Worm (Caenorhabditis elegans): ENCODE data around the gene gldi-5.

The gldi-5 gene

ce11 chrIII:3730475-3730874, 4.2 kb upstream of the gldi-5 start, which contains the start of gene F34D10.8:
F34D10.8 (plus strand) TSS chrIII:3730775.
- TF ChIP-seq unc-62 (GFP tag; optimal IDR thresholded peaks at IDR 0.05): no peak

- TF ChIP-seq unc-62 (GFP tag; optimal IDR thresholded peaks at IDR 0.05): no peak
Observed at ce11 chrIII:3729520-3729919, 3.2 kb upstream of the gldi-5 start, which contains the start of gene F34D10.9. F34D10.9 (minus strand) TSS chrIII:3729620.

DNA sequence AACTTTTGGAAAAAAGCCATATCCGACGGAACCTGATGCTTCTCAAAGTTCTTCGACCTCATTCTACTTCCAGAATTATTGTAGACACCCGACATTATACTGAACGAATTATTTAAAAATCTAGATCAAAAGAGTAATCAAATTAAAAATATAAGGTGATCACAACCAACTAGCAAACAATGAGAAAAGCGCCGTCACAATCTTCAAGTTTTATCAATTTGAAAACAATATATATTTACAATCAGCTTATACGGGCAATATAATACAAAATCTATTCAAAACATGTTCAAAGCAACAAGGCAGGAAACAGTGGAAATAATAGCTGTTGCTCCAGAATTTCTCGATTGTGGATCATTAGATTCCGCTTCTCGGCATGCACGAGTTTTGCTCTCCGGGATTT, 1.4 kb downstream of the gldi-5 start, which contains the start of gene C14B1.12:
C14B1.12 (minus strand) TSS at position 101 of the 400 bp plus-strand sequence.
- TF ChIP-seq unc-62 (GFP tag; optimal IDR thresholded peaks at IDR 0.05): no peak

- no peak for TF ChIP-seq unc-62 (GFP tag; optimal IDR thresholded peaks at IDR 0.05)
Observed at ce11 chrIII:3723726-3724125, 2.6 kb downstream of the gldi-5 start.

DNA sequence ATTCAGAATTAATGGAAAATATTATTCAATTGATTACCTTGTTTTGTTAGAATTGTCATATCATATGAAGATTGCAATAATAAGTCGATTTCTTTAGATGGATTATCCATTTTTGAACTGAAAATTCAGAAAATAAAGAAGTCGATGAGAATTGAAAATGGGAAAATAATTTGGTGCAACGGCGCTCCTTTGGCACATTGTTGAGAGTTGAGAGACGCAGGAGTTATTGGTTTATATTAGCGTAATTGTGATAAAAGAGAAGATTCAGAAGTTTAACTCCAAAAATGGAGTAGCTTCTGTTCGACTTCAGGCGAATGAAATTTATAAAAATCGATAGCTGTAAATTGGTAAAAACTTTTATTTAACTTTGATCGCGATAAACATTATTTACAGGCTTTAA, 6.7 kb downstream of the gldi-5 start, which contains the start of gene C14B1.8:
C14B1.8 (minus strand) TSS at position 117 of the 400 bp plus-strand sequence.
- no peak for TF ChIP-seq unc-62 (GFP tag; optimal IDR thresholded peaks at IDR 0.05)

ce11 chrIII:3716073-3716659, 10.1 kb downstream of the gldi-5 start:
- TF ChIP-seq unc-62 (GFP tag; optimal IDR thresholded peaks at IDR 0.05): no peak

DNA sequence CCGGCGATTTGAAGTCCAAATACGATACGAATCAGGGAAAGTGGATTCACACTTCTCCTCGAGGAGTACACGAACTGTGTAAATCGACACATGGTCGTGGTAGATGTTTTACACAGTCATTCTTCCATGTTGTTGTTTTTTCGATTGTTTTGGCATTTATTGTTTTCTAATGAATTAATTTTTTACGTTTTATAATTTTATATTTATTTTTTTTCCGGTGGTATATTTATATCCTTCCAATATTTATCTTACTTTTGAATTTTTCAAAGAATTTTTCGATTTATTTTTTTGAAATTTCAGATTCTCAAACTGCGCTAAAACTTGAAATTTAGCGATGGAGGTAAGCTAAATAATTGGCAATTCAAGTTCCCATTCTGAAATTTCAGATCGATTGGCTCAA, 13.1 kb downstream of the gldi-5 start, which contains the start of gene nrde-1:
nrde-1 (plus strand) TSS at position 301 of the 400 bp plus-strand sequence.
- TF ChIP-seq unc-62 (GFP tag; optimal IDR thresholded peaks at IDR 0.05): no peak

- no peak for TF ChIP-seq unc-62 (GFP tag; optimal IDR thresholded peaks at IDR 0.05)
Observed at ce11 chrIII:3709030-3709429, 17.3 kb downstream of the gldi-5 start, which contains the start of gene alkb-8. alkb-8 (plus strand) TSS chrIII:3709330.

DNA sequence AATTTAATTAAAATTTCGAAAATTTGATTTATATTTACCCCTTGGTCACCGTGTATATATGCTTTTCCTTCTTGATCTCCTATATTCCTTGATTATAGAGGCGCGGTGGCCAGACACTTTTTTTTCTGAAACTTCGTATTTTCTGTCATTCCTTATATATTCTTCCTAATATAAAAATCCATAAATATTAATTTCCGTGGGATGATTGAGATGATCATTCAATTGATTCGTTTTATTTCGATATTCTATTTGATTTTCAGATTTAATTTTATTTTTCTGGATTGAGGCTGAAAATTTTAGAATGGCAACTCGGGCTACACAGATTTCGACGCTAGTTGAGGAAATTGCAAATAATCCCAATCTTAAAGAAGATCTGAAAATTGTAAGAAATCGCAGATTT, 19.7 kb downstream of the gldi-5 start, which contains the start of gene dph-1:
dph-1 (plus strand) TSS at position 301 of the 400 bp plus-strand sequence.
- TF ChIP-seq unc-62 (GFP tag; optimal IDR thresholded peaks at IDR 0.05): no peak

ce11 chrIII:3704967-3705366, 21.3 kb downstream of the gldi-5 start, which contains the start of gene wdr-5.1:
wdr-5.1 (plus strand) TSS chrIII:3705285.
- no peak for TF ChIP-seq unc-62 (GFP tag; optimal IDR thresholded peaks at IDR 0.05)

DNA sequence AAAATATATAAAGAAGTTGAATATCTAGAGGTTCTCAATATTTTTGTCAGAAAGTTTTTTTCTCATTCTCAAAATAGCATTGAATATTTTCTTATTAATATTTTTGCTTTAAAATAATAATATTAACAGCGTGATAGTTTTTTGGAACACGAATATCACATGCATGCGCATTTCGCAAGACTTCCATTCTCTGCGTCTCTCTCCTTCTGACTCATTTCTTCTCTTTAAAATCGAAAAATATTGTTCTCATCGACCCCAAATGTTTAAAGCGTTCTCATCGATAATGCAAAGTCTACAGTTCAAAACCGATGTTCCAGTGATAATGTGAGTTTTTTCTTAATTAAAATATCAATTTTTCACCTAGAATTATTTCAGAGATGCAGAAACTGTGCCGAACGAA, 22.9 kb downstream of the gldi-5 start, which contains the start of gene C14B1.3:
C14B1.3 (plus strand) TSS at position 168 of the 400 bp plus-strand sequence.
- no peak for TF ChIP-seq unc-62 (GFP tag; optimal IDR thresholded peaks at IDR 0.05)

DNA sequence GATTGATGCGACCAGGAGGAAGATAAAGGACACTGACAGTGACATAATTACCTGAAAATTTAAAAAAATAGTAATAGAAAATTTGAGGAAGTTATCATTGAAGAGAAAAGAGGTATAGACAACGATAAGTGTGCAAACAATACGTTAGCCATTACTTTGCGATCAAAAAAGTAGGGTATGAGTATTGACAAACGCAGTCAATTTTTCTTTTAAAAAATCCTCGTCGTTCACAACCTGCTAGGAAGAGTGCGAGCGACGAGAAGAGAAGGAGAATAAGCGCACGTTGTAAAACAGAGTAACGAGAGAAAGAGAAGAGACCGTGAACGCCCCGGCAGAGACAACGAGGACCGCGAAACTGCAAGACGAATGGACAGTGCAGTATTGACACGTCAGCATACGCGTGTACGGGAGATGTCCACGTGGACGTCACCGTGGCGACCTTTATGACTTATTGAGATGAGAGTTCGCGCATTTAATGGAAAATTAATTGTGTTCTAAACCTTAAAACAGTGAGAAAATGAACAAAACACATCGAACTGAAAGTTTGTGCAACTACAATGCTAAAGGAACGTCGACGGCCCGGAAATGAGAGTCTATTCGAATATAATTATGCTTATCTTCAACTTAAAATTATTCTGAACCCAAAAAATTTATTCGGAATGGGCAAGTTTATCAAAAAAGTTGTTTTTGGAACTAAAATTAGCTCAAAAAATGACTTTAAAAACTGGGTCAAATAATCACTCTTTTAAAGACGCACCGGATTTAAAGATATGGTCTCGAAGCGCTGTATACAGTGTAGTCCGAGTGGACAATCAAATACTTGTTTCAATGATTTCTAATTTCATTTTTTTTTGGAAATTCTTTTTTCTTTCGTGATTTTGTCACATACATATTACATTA, 24.6 kb downstream of the gldi-5 start, which contains the start of the genes pdi-1 and C14B1.2:
pdi-1 (minus strand) TSS at position 51 of the 900 bp plus-strand sequence.
C14B1.2 (plus strand) TSS at position 850 of the 900 bp plus-strand sequence.
- TF ChIP-seq unc-62 (GFP tag; optimal IDR thresholded peaks at IDR 0.05): no peak

DNA sequence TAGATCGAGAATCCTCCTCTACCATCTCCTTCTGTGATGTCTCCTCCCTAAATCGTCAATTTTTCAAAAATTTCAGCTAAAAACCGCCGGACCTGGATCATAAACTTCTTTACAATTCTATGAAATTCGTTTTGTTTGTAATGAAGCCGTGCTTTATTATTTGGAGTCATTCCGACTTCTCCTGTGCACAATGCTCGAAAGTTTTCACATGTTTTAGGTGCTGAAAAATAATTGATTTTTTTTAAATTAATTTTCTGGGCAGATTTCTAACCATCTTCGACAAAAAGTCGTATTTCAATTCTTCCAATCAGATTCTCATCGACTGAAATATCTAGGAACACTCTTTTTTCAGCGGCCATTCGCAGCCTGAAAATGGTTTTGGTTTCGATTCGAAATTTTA, 27.0 kb downstream of the gldi-5 start, which contains the start of gene cyn-9:
cyn-9 (minus strand) TSS at position 366 of the 400 bp plus-strand sequence.
- no peak for TF ChIP-seq unc-62 (GFP tag; optimal IDR thresholded peaks at IDR 0.05)

ce11 chrIII:3698366-3698765, 27.9 kb downstream of the gldi-5 start:
- no peak for TF ChIP-seq unc-62 (GFP tag; optimal IDR thresholded peaks at IDR 0.05)

DNA sequence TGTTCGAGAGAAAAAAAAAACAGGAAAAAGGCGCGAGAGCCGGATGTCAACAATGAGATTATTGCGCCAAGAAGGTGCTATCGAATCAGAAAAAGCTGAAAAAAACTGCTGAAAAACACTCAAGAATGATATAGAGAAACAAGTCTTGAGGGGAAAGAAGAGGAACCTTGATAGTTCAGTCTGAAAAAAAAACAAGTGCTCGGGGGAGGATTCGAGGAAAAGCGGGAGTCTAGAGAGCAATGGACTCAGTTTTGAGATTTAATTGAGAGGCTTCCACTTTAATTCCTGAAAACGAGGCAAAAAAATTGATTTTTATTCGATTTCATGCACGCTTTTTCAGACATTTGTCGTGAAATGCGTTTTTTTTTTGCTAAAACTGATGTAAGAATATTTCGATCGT, 31.7 kb downstream of the gldi-5 start, which contains the start of gene npr-15:
npr-15 (minus strand) TSS at position 101 of the 400 bp plus-strand sequence.
- TF ChIP-seq unc-62 (GFP tag; optimal IDR thresholded peaks at IDR 0.05): no peak

ce11 chrIII:3692516-3692915, 33.8 kb downstream of the gldi-5 start:
- TF ChIP-seq unc-62 (GFP tag; optimal IDR thresholded peaks at IDR 0.05): no peak

Measured in whole organism, dauer.